Worm (Caenorhabditis elegans): ENCODE measurements around the gene larp-1.

ce11 chrIII:5010723-5011122 lies 6.7 kb downstream of the larp-1 start:
- TF ChIP-seq nhr-11 (tag; optimal IDR thresholded peaks at IDR 0.05) = no peak
- no peak for TF ChIP-seq odd-2 (tag; optimal IDR thresholded peaks at IDR 0.05)
